Worm (Caenorhabditis elegans): ENCODE results near the gene T02G5.7.

ce11 chrII:7031137-7031697 is 44.2 kb upstream of the T02G5.7 start:
- TF ChIP-seq unc-86 (tag; optimal IDR thresholded peaks at IDR 0.05) (no peak), fax-1 (tag; optimal IDR thresholded peaks at IDR 0.05) (no peak), nhr-11 (tag; optimal IDR thresholded peaks at IDR 0.05) (no peak), pha-4 (tag; optimal IDR thresholded peaks at IDR 0.05) (no peak), dve-1 (tag; optimal IDR thresholded peaks at IDR 0.05) (no peak), ahr-1 (tag; optimal IDR thresholded peaks at IDR 0.05) (no peak), K09A11.1 (tag; optimal IDR thresholded peaks at IDR 0.05; ENCODE audit: insufficient read depth) (no peak), ceh-9 (tag; optimal IDR thresholded peaks at IDR 0.05) (no peak), lim-6 (tag; optimal IDR thresholded peaks at IDR 0.05) (no peak), pha-2 (tag; optimal IDR thresholded peaks at IDR 0.05) (no peak), pqm-1 (tag; optimal IDR thresholded peaks at IDR 0.05) (no peak), ama-1 (optimal IDR thresholded peaks at IDR 0.05) (no peak), ceh-24 (tag; optimal IDR thresholded peaks at IDR 0.05) (no peak), ceh-30 (tag; optimal IDR thresholded peaks at IDR 0.05) (no peak)
